Worm (Caenorhabditis elegans): ENCODE data around the gene acs-10.

ce11 chrV:14145267-14145666 lies 1.0 kb upstream of the acs-10 start, which contains the start of gene par-1:
- TF ChIP-seq nhr-12 (tag; optimal IDR thresholded peaks at IDR 0.05): no peak
- no peak for TF ChIP-seq pha-4 (tag; optimal IDR thresholded peaks at IDR 0.05)
- TF ChIP-seq sptf-1 (tag; optimal IDR thresholded peaks at IDR 0.05): no peak
- TF ChIP-seq ceh-43 (GFP tag; optimal IDR thresholded peaks at IDR 0.05): no peak
- TF ChIP-seq ceh-39 (tag; optimal IDR thresholded peaks at IDR 0.05): no peak
- no peak for TF ChIP-seq snpc-4 (tag; optimal IDR thresholded peaks at IDR 0.05)
- no peak for TF ChIP-seq blmp-1 (tag; optimal IDR thresholded peaks at IDR 0.05)
- TF ChIP-seq tbx-8 (GFP tag; optimal IDR thresholded peaks at IDR 0.05): no peak
- TF ChIP-seq nhr-2 (tag; optimal IDR thresholded peaks at IDR 0.05): no peak
- TF ChIP-seq elt-1 (tag; optimal IDR thresholded peaks at IDR 0.05; ENCODE audit: borderline replicate concordance, insufficient read depth): no peak
- no peak for TF ChIP-seq ztf-11 (tag; optimal IDR thresholded peaks at IDR 0.05)
- no peak for TF ChIP-seq nhr-28 (tag; optimal IDR thresholded peaks at IDR 0.05)
- TF ChIP-seq lin-13 (tag; optimal IDR thresholded peaks at IDR 0.05): no peak
